Worm (Caenorhabditis elegans) whole organism, L4 larva: ENCODE results near the gene C38C6.3.

Experiments used
- aly-2 ChIP-seq: sonication (generic microtip); optimal IDR thresholded peaks from 2 replicates; lab custom pipeline; 2018; ENCODE audit warnings: missing biosample characterization, missing genetic modification characterization
- ceh-82 ChIP-seq: sonication (generic microtip); optimal IDR thresholded peaks from 2 replicates; lab custom pipeline; 2017; ENCODE audit warnings: missing biosample characterization, missing genetic modification characterization
- cey-2 ChIP-seq: sonication (generic microtip); optimal IDR thresholded peaks from 3 replicates; lab custom pipeline; 2017; ENCODE audit warnings: missing genetic modification characterization, mild to moderate bottlenecking, missing compliant biosample characterization, antibody characterized with exemption, borderline replicate concordance; ENCODE audit not compliant: insufficient read depth
- daf-19 ChIP-seq: fragments of 200-800 bp; sonication (Bioruptor generic); conservative IDR thresholded peaks from 2 replicates; pipeline ENCODE4 v1.3.6; 2022; ENCODE audit warnings: missing genetic modification characterization, missing compliant biosample characterization
- fkh-10 ChIP-seq: fragments of 150-350 bp; optimal IDR thresholded peaks from 2 replicates; lab custom pipeline; 2014; ENCODE audit warnings: missing biosample characterization, missing genetic modification reagents, missing genetic modification characterization
- fos-1 ChIP-seq: fragments of 150-350 bp; optimal IDR thresholded peaks from 2 replicates; lab custom pipeline; 2014; ENCODE audit warnings: missing biosample characterization, missing genetic modification characterization
- hmg-1.1 ChIP-seq: fragments of 200-800 bp; sonication (Bioruptor generic); IDR thresholded peaks from 2 replicates; pipeline ENCODE4 v1.3.6; 2022; ENCODE audit warnings: missing genetic modification reagents, missing genetic modification characterization, missing compliant biosample characterization
- nhr-237 ChIP-seq: sonication (generic microtip); optimal IDR thresholded peaks from 2 replicates; lab custom pipeline; 2017; ENCODE audit warnings: missing biosample characterization, missing genetic modification characterization
- nhr-25 ChIP-seq: sonication (generic microtip); optimal IDR thresholded peaks from 2 replicates; lab custom pipeline; 2017; ENCODE audit warnings: missing genetic modification characterization, mild to moderate bottlenecking, missing compliant biosample characterization, antibody characterized with exemption, moderate library complexity, borderline replicate concordance; ENCODE audit not compliant: insufficient read depth
- nhr-77 ChIP-seq: fragments of 150-350 bp; optimal IDR thresholded peaks from 2 replicates; lab custom pipeline; 2014; ENCODE audit warnings: missing biosample characterization, missing genetic modification characterization
- pqm-1 ChIP-seq: sonication (generic microtip); optimal IDR thresholded peaks from 2 replicates; lab custom pipeline; 2017; ENCODE audit warnings: missing biosample characterization, missing genetic modification characterization
- skn-1 ChIP-seq: fragments of 150-350 bp; optimal IDR thresholded peaks from 2 replicates; lab custom pipeline; 2014; ENCODE audit warnings: missing biosample characterization, missing genetic modification characterization
- unc-62 ChIP-seq, 3 experiments: fragments of 150-350 bp in 1 of 3; sonication (generic microtip); optimal IDR thresholded peaks in 2 of 3; peaks in 1 of 3; 1 replicate in 1 of 3; 2 replicates in 2 of 3; lab custom pipeline; 2014 to 2017; ENCODE audit warnings: missing biosample characterization in 3 of 3, missing genetic modification characterization in 3 of 3, missing genetic modification reagents in 3 of 3, missing genotype in 1 of 3
- ztf-11 ChIP-seq: fragments of 150-350 bp; optimal IDR thresholded peaks from 2 replicates; lab custom pipeline; 2014; ENCODE audit warnings: missing biosample characterization, missing genetic modification characterization

ce11 chrII:14609297-14609937 is 23.5 kb upstream of the C38C6.3 start:
- TF ChIP-seq aly-2 (tag; lab: Kevin White, UChicago) (no peak), ceh-82 (tag; lab: Kevin White, UChicago) (no peak), hmg-1.1 (GFP tag; lab: Robert Waterston, UW) (no peak), ztf-11 (tag; lab: Kevin White, UChicago) (no peak), fos-1 (tag; lab: Kevin White, UChicago) (no peak), unc-62 (GFP tag; optimal IDR thresholded peaks at IDR 0.05 in 1 of 2; lab: Kevin White, UChicago) (no peak), unc-62 (tag; optimal IDR thresholded peaks at IDR 0.05; lab: Kevin White, UChicago) (no peak), cey-2 (tag; lab: Kevin White, UChicago) (no peak), pqm-1 (tag; lab: Kevin White, UChicago) (no peak), fkh-10 (GFP tag; lab: Kevin White, UChicago) (no peak), nhr-25 (no peak), daf-19 (no peak), nhr-237 (tag; lab: Kevin White, UChicago) (no peak), skn-1 (no peak), nhr-77 (tag; lab: Kevin White, UChicago) (no peak)
